Worm (Caenorhabditis elegans) whole organism, mixed stage, embryonic: Measurements from ENCODE around the gene fbxa-137.

ENCODE experiments used
- M03D4.4 ChIP-seq: sonication (generic microtip); optimal IDR thresholded peaks from 2 replicates; lab custom pipeline; 2017; ENCODE audit warnings: mild to moderate bottlenecking, missing genetic modification characterization, missing compliant biosample characterization
- bed-3 ChIP-seq: fragments of 200-800 bp; sonication (Bioruptor generic); optimal IDR thresholded peaks from 3 replicates; lab custom pipeline; 2018; ENCODE audit warnings: mild to moderate bottlenecking, missing genetic modification characterization, moderate library complexity, missing compliant biosample characterization
- ceh-39 ChIP-seq: fragments of 150-350 bp; optimal IDR thresholded peaks from 2 replicates; lab custom pipeline; 2014; ENCODE audit warnings: missing biosample characterization, missing genetic modification characterization
- ceh-43 ChIP-seq: fragments of 200-800 bp; sonication (Bioruptor generic); optimal IDR thresholded peaks from 2 replicates; lab custom pipeline; 2018; ENCODE audit warnings: mild to moderate bottlenecking, missing genetic modification characterization, moderate library complexity, missing compliant biosample characterization
- ceh-83 ChIP-seq: fragments of 200-800 bp; sonication (Bioruptor generic); optimal IDR thresholded peaks from 2 replicates; lab custom pipeline; 2018; ENCODE audit warnings: mild to moderate bottlenecking, missing genetic modification characterization, missing compliant biosample characterization
- ces-1 ChIP-seq: fragments of 150-350 bp; optimal IDR thresholded peaks from 2 replicates; lab custom pipeline; 2014; ENCODE audit warnings: missing biosample characterization, missing genetic modification reagents, missing genetic modification characterization
- cnd-1 ChIP-seq: fragments of 200-800 bp; sonication (Bioruptor generic); optimal IDR thresholded peaks from 2 replicates; lab custom pipeline; 2018; ENCODE audit warnings: mild to moderate bottlenecking, missing genetic modification characterization, missing compliant biosample characterization
- drap-1 ChIP-seq: fragments of 200-800 bp; sonication (Bioruptor generic); optimal IDR thresholded peaks from 3 replicates; lab custom pipeline; 2018; ENCODE audit warnings: mild to moderate bottlenecking, missing genetic modification characterization, missing compliant biosample characterization
- elt-1 ChIP-seq: sonication (generic microtip); optimal IDR thresholded peaks from 2 replicates; lab custom pipeline; 2017; ENCODE audit warnings: missing genetic modification characterization, mild to moderate bottlenecking, missing compliant biosample characterization, antibody characterized with exemption, moderate library complexity, borderline replicate concordance; ENCODE audit not compliant: insufficient read depth
- flh-1 ChIP-seq: fragments of 200-800 bp; sonication (Bioruptor generic); optimal IDR thresholded peaks from 2 replicates; lab custom pipeline; 2018; ENCODE audit warnings: mild to moderate bottlenecking, missing genetic modification characterization, moderate library complexity, missing compliant biosample characterization
- ham-2 ChIP-seq: fragments of 200-800 bp; sonication (Bioruptor generic); optimal IDR thresholded peaks from 2 replicates; lab custom pipeline; 2018; ENCODE audit warnings: mild to moderate bottlenecking, missing genetic modification characterization, missing compliant biosample characterization
- hlh-1 ChIP-seq: fragments of 150-350 bp; optimal IDR thresholded peaks from 2 replicates; lab custom pipeline; 2014; ENCODE audit warnings: missing biosample characterization, missing genetic modification reagents, missing genetic modification characterization
- lin-13 ChIP-seq: fragments of 150-350 bp; optimal IDR thresholded peaks from 2 replicates; lab custom pipeline; 2014; ENCODE audit warnings: missing biosample characterization, missing genetic modification characterization
- lin-32 ChIP-seq: fragments of 200-800 bp; sonication (Bioruptor generic); optimal IDR thresholded peaks from 2 replicates; lab custom pipeline; 2018; ENCODE audit warnings: mild to moderate bottlenecking, missing genetic modification characterization, missing compliant biosample characterization
- lsy-2 ChIP-seq: fragments of 150-350 bp; optimal IDR thresholded peaks from 2 replicates; lab custom pipeline; 2014; ENCODE audit warnings: missing biosample characterization, missing genetic modification characterization
- mab-5 ChIP-seq: fragments of 150-350 bp; optimal IDR thresholded peaks from 2 replicates; lab custom pipeline; 2014; ENCODE audit warnings: missing biosample characterization, missing genetic modification characterization
- mep-1 ChIP-seq: fragments of 150-350 bp; optimal IDR thresholded peaks from 2 replicates; lab custom pipeline; 2017; ENCODE audit warnings: missing biosample characterization, missing genetic modification reagents, missing genetic modification characterization, inconsistent platforms
- nhr-12 ChIP-seq: fragments of 150-350 bp; optimal IDR thresholded peaks from 2 replicates; lab custom pipeline; 2014; ENCODE audit warnings: missing biosample characterization, missing genetic modification characterization
- nhr-2 ChIP-seq: fragments of 150-350 bp; optimal IDR thresholded peaks from 2 replicates; lab custom pipeline; 2014; ENCODE audit warnings: missing biosample characterization, missing genetic modification characterization
- nhr-28 ChIP-seq: fragments of 150-350 bp; optimal IDR thresholded peaks from 2 replicates; lab custom pipeline; 2014; ENCODE audit warnings: missing biosample characterization, missing genetic modification characterization
- nhr-76 ChIP-seq: sonication (generic microtip); optimal IDR thresholded peaks from 2 replicates; lab custom pipeline; 2017; ENCODE audit warnings: missing biosample characterization, missing genetic modification characterization
- sem-2 ChIP-seq: fragments of 200-800 bp; sonication (Bioruptor generic); optimal IDR thresholded peaks from 2 replicates; lab custom pipeline; 2018; ENCODE audit warnings: mild to moderate bottlenecking, missing genetic modification characterization, missing compliant biosample characterization
- snpc-4 ChIP-seq: fragments of 150-350 bp; optimal IDR thresholded peaks from 2 replicates; lab custom pipeline; 2014; ENCODE audit warnings: missing biosample characterization, missing genetic modification characterization
- sptf-1 ChIP-seq: sonication (generic microtip); optimal IDR thresholded peaks from 2 replicates; lab custom pipeline; 2017; ENCODE audit warnings: mild to moderate bottlenecking, missing genetic modification characterization, moderate library complexity, missing compliant biosample characterization
- tbx-8 ChIP-seq: fragments of 200-800 bp; sonication (Bioruptor generic); optimal IDR thresholded peaks from 2 replicates; lab custom pipeline; 2018; ENCODE audit warnings: mild to moderate bottlenecking, missing genetic modification characterization, moderate library complexity, missing compliant biosample characterization
- unc-120 ChIP-seq: sonication (generic microtip); optimal IDR thresholded peaks from 2 replicates; lab custom pipeline; 2017; ENCODE audit warnings: missing genetic modification characterization, missing compliant biosample characterization; ENCODE audit not compliant: poor library complexity, severe bottlenecking
- unc-39 ChIP-seq: fragments of 150-350 bp; optimal IDR thresholded peaks from 2 replicates; lab custom pipeline; 2014; ENCODE audit warnings: missing biosample characterization, missing genetic modification characterization
- unc-62 ChIP-seq: fragments of 150-350 bp; optimal IDR thresholded peaks from 2 replicates; lab custom pipeline; 2014; ENCODE audit warnings: missing biosample characterization, missing genetic modification reagents, missing genetic modification characterization
- zip-8 ChIP-seq: fragments of 150-350 bp; optimal IDR thresholded peaks from 2 replicates; lab custom pipeline; 2014; ENCODE audit warnings: missing biosample characterization, missing genetic modification characterization
- ztf-11 ChIP-seq: fragments of 150-350 bp; optimal IDR thresholded peaks from 2 replicates; lab custom pipeline; 2014; ENCODE audit warnings: missing biosample characterization, missing genetic modification characterization

fbxa-137 gene

DNA sequence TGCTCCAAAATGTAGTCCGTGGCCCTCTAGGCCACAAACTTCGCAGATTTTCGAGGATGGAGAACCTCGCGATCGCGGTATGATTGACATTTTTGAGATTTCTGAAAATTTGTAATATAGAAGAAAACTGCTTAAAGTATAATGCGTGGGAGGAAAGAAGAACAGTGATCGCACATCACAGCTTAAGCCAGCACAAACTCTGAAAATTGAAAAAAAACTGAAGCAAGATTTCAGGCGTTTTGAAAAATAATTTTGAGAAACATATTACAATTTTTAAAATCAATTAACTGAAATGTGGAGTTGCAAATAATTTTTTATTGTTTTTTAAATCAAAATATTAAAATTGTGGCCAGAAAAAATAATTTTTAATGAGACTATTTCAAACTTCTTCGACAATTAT is 11.7 kb upstream of the fbxa-137 start, which contains the start of gene nhr-275:
TSS of gene nhr-275 (minus strand) at position 101 of the 400 bp plus-strand sequence.
- no peak for TF ChIP-seq ham-2 (GFP tag; lab: Kevin White, UChicago)
- TF ChIP-seq cnd-1 (tag; lab: Kevin White, UChicago) = no peak
- TF ChIP-seq zip-8 (tag; lab: Kevin White, UChicago) = no peak
- TF ChIP-seq hlh-1 = no peak
- no peak for TF ChIP-seq bed-3
- TF ChIP-seq unc-39 (tag; lab: Kevin White, UChicago) = no peak
- TF ChIP-seq ceh-43 (GFP tag; lab: Kevin White, UChicago) = no peak
- TF ChIP-seq sem-2 = no peak
- TF ChIP-seq snpc-4 (tag; lab: Kevin White, UChicago) = no peak
- TF ChIP-seq tbx-8 (GFP tag; lab: Kevin White, UChicago) = no peak
- no peak for TF ChIP-seq ceh-83 (GFP tag; lab: Kevin White, UChicago)
- TF ChIP-seq nhr-12 (tag; lab: Kevin White, UChicago) = no peak
- no peak for TF ChIP-seq nhr-28
- TF ChIP-seq ceh-39 (tag; lab: Kevin White, UChicago) = no peak
- no peak for TF ChIP-seq lin-32 (GFP tag; lab: Kevin White, UChicago)
- TF ChIP-seq nhr-2 (tag; lab: Kevin White, UChicago) = no peak
- TF ChIP-seq lin-13 = no peak

DNA sequence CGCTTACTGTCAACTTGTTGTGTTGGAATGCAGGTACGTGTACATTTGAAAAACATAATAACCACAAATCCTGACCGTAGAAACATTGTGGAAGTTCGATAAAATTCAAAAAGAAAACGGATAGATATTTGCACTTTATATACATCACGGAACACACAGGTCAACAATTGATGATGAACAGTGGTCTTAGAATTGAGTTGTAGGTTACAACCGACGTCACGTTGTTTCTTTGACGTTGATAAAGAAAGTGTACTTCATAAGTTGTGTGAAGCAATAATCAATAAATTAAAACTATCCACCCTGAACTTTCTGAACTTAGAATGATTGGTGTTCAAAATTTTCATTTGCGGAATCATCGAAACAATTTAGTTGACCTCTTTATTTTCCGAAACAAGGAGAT is 6.9 kb upstream of the fbxa-137 start, which contains the start of gene Y5H2A.1:
TSS of gene Y5H2A.1 (minus strand) at position 101 of the 400 bp plus-strand sequence.
- TF ChIP-seq flh-1 (no peak), bed-3 (no peak), drap-1 (GFP tag; lab: Kevin White, UChicago) (no peak), unc-62 (no peak), ham-2 (GFP tag; lab: Kevin White, UChicago) (no peak), nhr-2 (tag; lab: Kevin White, UChicago) (no peak), ceh-39 (tag; lab: Kevin White, UChicago) (no peak), ceh-43 (GFP tag; lab: Kevin White, UChicago) (no peak), ces-1 (GFP tag; lab: Kevin White, UChicago) (no peak), elt-1 (tag; lab: Kevin White, UChicago) (no peak), unc-39 (tag; lab: Kevin White, UChicago) (no peak), zip-8 (tag; lab: Kevin White, UChicago) (no peak)

- TF ChIP-seq M03D4.4 (no peak), mep-1 (no peak), snpc-4 (tag; lab: Kevin White, UChicago) (no peak), unc-120 (tag; lab: Kevin White, UChicago) (no peak), lin-32 (GFP tag; lab: Kevin White, UChicago) (no peak), hlh-1 (no peak), unc-39 (tag; lab: Kevin White, UChicago) (no peak), ztf-11 (tag; lab: Kevin White, UChicago) (no peak), mab-5 (no peak), drap-1 (GFP tag; lab: Kevin White, UChicago) (no peak), nhr-76 (tag; lab: Kevin White, UChicago) (no peak)
Measured at ce11 chrV:2274253-2274892, 4.2 kb upstream of the fbxa-137 start, which contains the start of the genes Y5H2A.4 and abu-4. Gene Y5H2A.4 (minus strand): TSS chrV:2274353. Gene abu-4 (plus strand): TSS chrV:2274842.

DNA sequence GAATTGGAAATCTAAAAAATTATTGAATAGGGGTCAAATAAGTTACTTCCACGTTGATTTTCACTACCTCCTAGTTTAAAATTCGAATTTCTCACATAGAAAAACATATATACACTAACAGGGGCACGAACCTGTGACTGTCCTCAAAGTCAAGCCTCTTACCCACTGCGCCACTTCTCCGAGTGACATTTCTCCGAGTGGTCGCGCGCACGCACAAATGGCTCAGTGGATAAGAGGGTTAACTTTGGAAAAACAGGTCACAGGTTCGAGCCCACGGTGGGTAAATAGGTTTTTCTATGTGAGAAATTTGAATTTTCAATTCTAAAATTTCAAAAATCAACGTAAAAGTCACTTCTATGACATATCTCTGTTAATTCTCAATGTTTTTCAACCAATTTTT is 1.4 kb upstream of the fbxa-137 start:
- TF ChIP-seq mep-1 = no peak
- TF ChIP-seq sptf-1 (tag; lab: Kevin White, UChicago) = no peak
- no peak for TF ChIP-seq lsy-2
- no peak for TF ChIP-seq snpc-4 (tag; lab: Kevin White, UChicago)
- TF ChIP-seq lin-32 (GFP tag; lab: Kevin White, UChicago) = no peak
- TF ChIP-seq nhr-2 (tag; lab: Kevin White, UChicago) = no peak
- no peak for TF ChIP-seq ceh-43 (GFP tag; lab: Kevin White, UChicago)
- TF ChIP-seq ztf-11 (tag; lab: Kevin White, UChicago) = no peak
- TF ChIP-seq zip-8 (tag; lab: Kevin White, UChicago) = no peak
- no peak for TF ChIP-seq mab-5
- no peak for TF ChIP-seq ceh-83 (GFP tag; lab: Kevin White, UChicago)
- TF ChIP-seq tbx-8 (GFP tag; lab: Kevin White, UChicago) = no peak
- no peak for TF ChIP-seq ceh-39 (tag; lab: Kevin White, UChicago)
- no peak for TF ChIP-seq bed-3
- no peak for TF ChIP-seq ces-1 (GFP tag; lab: Kevin White, UChicago)
